Fruit fly (Drosophila melanogaster) S2 (cell line): Measurements from ENCODE around the gene CG9961.

Experiments used
- CG8478 ChIP-seq: fragments of >200 bp; optimal IDR thresholded peaks from 2 replicates; lab custom pipeline; 2018
- CTCF ChIP-seq, 2 experiments: fragments of >200 bp; optimal IDR thresholded peaks; 2 replicates each; lab custom pipeline; 2018

DNA sequence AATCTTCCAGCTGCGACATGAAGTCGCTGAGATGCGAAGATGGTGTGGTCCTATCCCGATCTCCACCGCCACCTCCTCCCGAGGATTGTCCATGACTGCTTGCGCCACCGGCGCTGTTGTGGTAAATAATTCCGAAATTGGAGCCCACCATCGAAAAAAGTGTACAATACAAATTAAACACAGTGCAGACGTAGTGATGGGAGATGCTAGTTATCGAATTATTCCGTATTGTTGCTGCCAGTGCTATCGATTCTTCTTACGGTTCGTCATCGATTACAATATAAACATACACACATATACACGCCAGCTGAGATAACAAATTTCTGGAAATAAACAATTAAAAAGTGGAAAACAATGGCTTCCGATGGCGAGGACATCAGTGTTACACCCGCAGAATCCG is 22.9 kb upstream of the CG9961 start, which contains the start of the genes Taf10b and Taf10:
- TF ChIP-seq CTCF (optimal IDR thresholded peaks at IDR 0.05; lab: Kevin White, UChicago) = no peak
- TF ChIP-seq CG8478 = no peak
